Fruit fly (Drosophila melanogaster): Measurements from ENCODE around the gene Fum2.

The Fum2 gene

DNA sequence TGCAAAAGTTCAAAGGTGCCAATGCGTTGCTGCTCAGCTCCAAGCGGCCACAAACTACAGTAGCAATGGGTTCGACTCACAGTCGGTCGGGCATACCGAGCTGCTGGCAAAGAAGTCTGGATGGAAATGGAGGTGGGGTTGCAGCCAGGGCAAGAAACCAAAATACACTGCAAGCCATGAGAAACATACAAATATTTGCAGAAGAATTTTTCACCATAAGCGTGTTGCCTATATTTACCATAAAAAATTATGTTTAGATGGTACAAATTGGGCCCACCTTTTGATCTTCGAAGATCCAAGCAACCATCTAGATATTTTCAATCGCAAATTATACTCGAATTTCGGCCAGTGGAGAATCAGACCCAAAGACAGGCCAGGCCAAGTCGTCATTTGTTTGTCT is 34.7 kb upstream of the Fum2 start:
- TF ChIP-seq gcm (GFP tag; optimal IDR thresholded peaks at IDR 0.05), result no peak
- no peak for TF ChIP-seq sqz (GFP tag; optimal IDR thresholded peaks at IDR 0.05)
- TF ChIP-seq sens-2 (GFP tag; IDR thresholded peaks at IDR 0.05), result no peak
- TF ChIP-seq sens (GFP tag), result peak; percentile 53
- peak; percentile 22 for TF ChIP-seq Med (GFP tag)

DNA sequence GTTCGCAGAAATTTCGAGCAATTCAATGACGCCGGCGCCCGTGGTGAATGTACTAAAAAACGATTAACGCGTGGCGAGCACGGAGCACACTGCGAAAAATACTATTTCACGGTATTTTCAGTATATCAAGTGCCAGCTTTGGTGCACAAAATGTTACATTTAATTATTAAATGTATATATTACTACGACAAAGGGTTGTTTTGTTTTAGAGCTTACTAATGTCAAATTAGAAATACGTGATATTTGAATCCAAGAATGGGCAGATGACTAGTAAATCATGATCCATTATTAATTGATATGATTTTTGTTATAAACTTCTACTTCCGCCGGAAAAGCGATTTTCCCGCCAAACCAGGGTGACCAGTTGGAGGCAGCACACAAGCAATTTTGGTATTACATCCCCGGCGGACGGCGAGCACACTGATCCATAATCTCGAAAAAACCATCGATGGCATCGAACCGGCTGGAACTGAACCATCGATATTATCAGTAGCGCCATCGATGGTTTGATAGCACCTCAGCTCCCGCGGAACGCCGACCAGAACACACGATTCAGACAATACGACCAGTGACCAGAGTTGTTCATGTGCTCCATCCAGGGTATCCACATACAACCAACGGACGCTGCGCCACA is 27.3 kb upstream of the Fum2 start, which contains the start of the genes CG3226 and Cdc7:
Gene CG3226, minus strand, starts transcription at position 51 of the 634 bp plus-strand sequence.
Gene Cdc7, plus strand, starts transcription at position 344 of the 634 bp plus-strand sequence.
- TF ChIP-seq chm (GFP tag; IDR thresholded peaks at IDR 0.05) (0 out of 2 replicates have a peak, but pooled peaks have one; percentile 55), CG17802 (tag; optimal IDR thresholded peaks at IDR 0.05) (peak; percentile 38), bcd (GFP tag; optimal IDR thresholded peaks at IDR 0.05) (peak; percentile 83), btn (GFP tag; optimal IDR thresholded peaks at IDR 0.05) (peak; percentile 10), CG18619 (GFP tag; optimal IDR thresholded peaks at IDR 0.05) (peak; percentile 77), CG31224 (GFP tag; IDR thresholded peaks at IDR 0.05) (0 out of 2 replicates have a peak, but pooled peaks have one; percentile 13), dimm (GFP tag; IDR thresholded peaks at IDR 0.05) (no peak), CG14667 (GFP tag; IDR thresholded peaks at IDR 0.05) (no peak; the same call in 1 of the 2 replicates), repo (GFP tag; optimal IDR thresholded peaks at IDR 0.05) (peak; percentile 35), MTF-1 (GFP tag; optimal IDR thresholded peaks at IDR 0.05; ENCODE audit: borderline replicate concordance) (peak; percentile 2), lilli (GFP tag; optimal IDR thresholded peaks at IDR 0.05) (peak; percentile 12), CG17612 (GFP tag; IDR thresholded peaks at IDR 0.05) (no peak), phol (tag; optimal IDR thresholded peaks at IDR 0.05) (peak; percentile 74), pan (optimal IDR thresholded peaks at IDR 0.05) (no peak), pan (GFP tag; optimal IDR thresholded peaks at IDR 0.05 in 1 of 2, IDR thresholded peaks at IDR 0.05 in 1 of 2) (peak in 1 of 2 experiments; percentile 58), CG4707 (GFP tag; optimal IDR thresholded peaks at IDR 0.05) (peak; percentile 64), CG8359 (GFP tag; optimal IDR thresholded peaks at IDR 0.05; ENCODE audit: borderline replicate concordance) (peak; percentile 58), Rx (GFP tag; IDR thresholded peaks at IDR 0.05) (peak; percentile 43; the same call in 1 of the 2 replicates), Deaf1 (tag; optimal IDR thresholded peaks at IDR 0.05) (no peak), CG8388 (GFP tag; optimal IDR thresholded peaks at IDR 0.05) (peak; percentile 61), gt (GFP tag; IDR thresholded peaks at IDR 0.05) (no peak), CG8478 (optimal IDR thresholded peaks at IDR 0.05) (no peak), org-1 (GFP tag; optimal IDR thresholded peaks at IDR 0.05) (peak; percentile 52), HLH3B (GFP tag; IDR thresholded peaks at IDR 0.05) (peak; percentile 46; the same call in 1 of the 2 replicates), Lhr (GFP tag; optimal IDR thresholded peaks at IDR 0.05) (peak; percentile 75), ind (GFP tag; optimal IDR thresholded peaks at IDR 0.05) (peak; percentile 26), gfzf (GFP tag; optimal IDR thresholded peaks at IDR 0.05) (peak; percentile 83), Max (GFP tag; optimal IDR thresholded peaks at IDR 0.05) (peak; percentile 71), CG10209 (GFP tag; optimal IDR thresholded peaks at IDR 0.05) (peak; percentile 74), D (optimal IDR thresholded peaks at IDR 0.05) (no peak), D (GFP tag; optimal IDR thresholded peaks at IDR 0.05) (peak; percentile 43), CG8089 (GFP tag; optimal IDR thresholded peaks at IDR 0.05) (peak; percentile 19), H15 (GFP tag; IDR thresholded peaks at IDR 0.05) (peak; percentile 54; the same call in 1 of the 3 replicates), Ets97D (GFP tag; optimal IDR thresholded peaks at IDR 0.05) (peak; percentile 98), CG6175 (GFP tag; IDR thresholded peaks at IDR 0.05) (0 out of 3 replicates have a peak, but pooled peaks have one; percentile 21), amos (GFP tag; IDR thresholded peaks at IDR 0.05; ENCODE audit: partially characterized antibody) (peak; percentile 87), eyg (GFP tag; optimal IDR thresholded peaks at IDR 0.05) (peak; percentile 17), CG11560 (tag; IDR thresholded peaks at IDR 0.05) (no peak), CG6254 (GFP tag; optimal IDR thresholded peaks at IDR 0.05) (peak; percentile 57), gsb-n (tag; optimal IDR thresholded peaks at IDR 0.05) (peak; percentile 59), abd-A (tag; optimal IDR thresholded peaks at IDR 0.05) (no peak), trem (tag; optimal IDR thresholded peaks at IDR 0.05) (peak; percentile 52), bab2 (GFP tag; optimal IDR thresholded peaks at IDR 0.05) (peak; percentile 35), MBD-R2 (GFP tag; IDR thresholded peaks at IDR 0.05) (peak; percentile 80)
